Worm (Caenorhabditis elegans): ENCODE data around the gene Y94H6A.10.

The Y94H6A.10 gene

DNA sequence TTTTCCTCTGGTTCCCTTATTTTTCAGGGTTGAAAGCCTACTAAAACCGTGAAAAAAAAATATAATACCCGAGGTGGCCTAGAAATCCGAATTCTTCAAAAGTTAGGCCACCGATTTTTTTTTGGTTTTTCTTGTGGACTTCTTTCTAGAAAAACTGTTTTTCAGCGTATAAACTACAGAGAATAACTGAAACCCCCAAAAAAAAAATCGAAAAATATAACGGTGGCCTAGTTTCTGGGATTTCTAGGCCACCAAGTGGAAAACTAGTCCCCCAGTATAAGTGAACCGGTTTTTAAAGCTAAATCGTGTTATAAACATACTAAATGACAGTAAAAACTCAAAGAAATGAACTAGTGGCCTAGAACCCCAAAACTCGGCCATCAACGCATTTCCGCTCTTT lies 4.8 kb downstream of the Y94H6A.10 start:
- peak; percentile 11 for TF ChIP-seq ceh-83 (GFP tag; optimal IDR thresholded peaks at IDR 0.05)
- no peak for TF ChIP-seq drap-1 (GFP tag; optimal IDR thresholded peaks at IDR 0.05)
- TF ChIP-seq zip-8 (tag; optimal IDR thresholded peaks at IDR 0.05), result no peak
- no peak for TF ChIP-seq elt-1 (tag; optimal IDR thresholded peaks at IDR 0.05; ENCODE audit: borderline replicate concordance, insufficient read depth)
- no peak for TF ChIP-seq tbx-8 (GFP tag; optimal IDR thresholded peaks at IDR 0.05)

DNA sequence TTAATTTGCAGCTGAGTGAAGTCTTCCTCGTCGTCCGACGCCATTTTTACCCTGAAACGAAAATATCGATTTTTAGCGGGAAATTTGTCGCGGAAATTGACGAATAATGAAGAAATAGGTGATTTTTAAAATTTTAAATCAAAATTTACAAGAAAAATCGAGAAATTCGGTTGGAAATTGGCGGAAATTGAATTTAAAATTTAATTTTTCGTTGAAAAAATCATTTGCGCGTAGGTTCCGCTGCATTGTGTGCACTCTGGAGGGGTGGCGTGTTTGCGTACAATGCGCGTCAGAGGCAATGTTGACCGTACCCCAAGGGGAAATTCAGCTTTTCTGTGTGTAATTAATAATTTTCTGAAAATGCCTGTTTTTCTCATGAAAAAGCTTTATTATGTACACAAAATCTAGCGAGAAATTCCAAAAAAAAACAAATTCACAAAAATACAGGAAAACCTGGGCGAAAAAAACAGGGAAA lies 6.5 kb downstream of the Y94H6A.10 start, which contains the start of gene Y94H6A.5:
Gene Y94H6A.5, minus strand, starts transcription at position 51 of the 475 bp plus-strand sequence.
- TF ChIP-seq zip-8 (tag; optimal IDR thresholded peaks at IDR 0.05) (no peak), lin-13 (tag; optimal IDR thresholded peaks at IDR 0.05) (peak; percentile 59), pha-4 (tag; optimal IDR thresholded peaks at IDR 0.05) (peak; percentile 49), mep-1 (tag; optimal IDR thresholded peaks at IDR 0.05) (peak; percentile 1), ces-1 (GFP tag; optimal IDR thresholded peaks at IDR 0.05) (peak; percentile 45), nhr-76 (tag; optimal IDR thresholded peaks at IDR 0.05) (no peak), M03D4.4 (tag; optimal IDR thresholded peaks at IDR 0.05) (no peak), lsy-2 (tag; optimal IDR thresholded peaks at IDR 0.05) (peak; percentile 95), nhr-237 (tag; optimal IDR thresholded peaks at IDR 0.05) (peak; percentile 2)

- TF ChIP-seq nhr-76 (tag; optimal IDR thresholded peaks at IDR 0.05), result no peak
- TF ChIP-seq zip-8 (tag; optimal IDR thresholded peaks at IDR 0.05), result no peak
- no peak for TF ChIP-seq nhr-12 (tag; optimal IDR thresholded peaks at IDR 0.05)
- no peak for TF ChIP-seq ceh-39 (tag; optimal IDR thresholded peaks at IDR 0.05)
- no peak for TF ChIP-seq nhr-2 (tag; optimal IDR thresholded peaks at IDR 0.05)
- no peak for TF ChIP-seq mls-2 (tag; optimal IDR thresholded peaks at IDR 0.05)
- no peak for TF ChIP-seq lin-13 (tag; optimal IDR thresholded peaks at IDR 0.05)
- no peak for TF ChIP-seq cnd-1 (tag; optimal IDR thresholded peaks at IDR 0.05)
- no peak for TF ChIP-seq mep-1 (tag; optimal IDR thresholded peaks at IDR 0.05)
- no peak for TF ChIP-seq bed-3 (GFP tag; optimal IDR thresholded peaks at IDR 0.05)
- no peak for TF ChIP-seq ceh-83 (GFP tag; optimal IDR thresholded peaks at IDR 0.05)
- TF ChIP-seq ham-2 (GFP tag; optimal IDR thresholded peaks at IDR 0.05), result no peak
- no peak for TF ChIP-seq lsy-2 (tag; optimal IDR thresholded peaks at IDR 0.05)
Measured at ce11 chrIV:2688716-2689307, 21.7 kb downstream of the Y94H6A.10 start, which contains the start of gene egrh-3. Gene egrh-3, minus strand, starts transcription at chrIV:2688766.

DNA sequence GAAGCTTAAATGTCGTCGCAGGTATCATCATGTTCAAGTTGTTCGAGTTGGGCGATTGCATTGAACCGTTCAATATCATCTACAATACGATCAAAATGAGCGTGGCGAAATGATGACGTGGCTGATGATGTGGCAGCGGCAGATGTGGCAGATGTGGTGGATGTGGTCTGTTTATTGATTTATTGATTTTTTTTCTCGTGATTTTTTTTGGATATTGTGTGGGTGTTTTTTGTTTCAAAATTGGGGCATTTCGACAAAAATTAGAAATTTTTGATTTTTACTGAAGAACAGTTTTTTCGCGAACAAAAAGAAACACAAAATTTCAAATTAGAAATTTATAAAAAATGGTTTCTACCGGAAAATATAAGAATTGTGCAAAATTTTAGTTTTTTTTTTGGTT lies 30.2 kb downstream of the Y94H6A.10 start:
- TF ChIP-seq snpc-4 (tag; optimal IDR thresholded peaks at IDR 0.05), result no peak

ce11 chrIV:2678152-2678551 lies 32.3 kb downstream of the Y94H6A.10 start:
- TF ChIP-seq mab-5 (tag; optimal IDR thresholded peaks at IDR 0.05) (no peak), mep-1 (tag; optimal IDR thresholded peaks at IDR 0.05) (no peak), zip-8 (tag; optimal IDR thresholded peaks at IDR 0.05) (no peak), M03D4.4 (tag; optimal IDR thresholded peaks at IDR 0.05) (no peak), nhr-28 (tag; optimal IDR thresholded peaks at IDR 0.05) (no peak), sem-2 (GFP tag; optimal IDR thresholded peaks at IDR 0.05) (no peak), blmp-1 (tag; optimal IDR thresholded peaks at IDR 0.05) (no peak), snpc-4 (tag; optimal IDR thresholded peaks at IDR 0.05) (no peak), ces-1 (GFP tag; optimal IDR thresholded peaks at IDR 0.05) (no peak), hlh-1 (tag; optimal IDR thresholded peaks at IDR 0.05) (no peak), unc-39 (tag; optimal IDR thresholded peaks at IDR 0.05) (no peak), nhr-2 (tag; optimal IDR thresholded peaks at IDR 0.05) (no peak)

ce11 chrIV:2677687-2678086 lies 32.8 kb downstream of the Y94H6A.10 start:
- TF ChIP-seq mls-2 (tag; optimal IDR thresholded peaks at IDR 0.05) (no peak), M03D4.4 (tag; optimal IDR thresholded peaks at IDR 0.05) (no peak), elt-3 (tag; optimal IDR thresholded peaks at IDR 0.05) (no peak), flh-1 (GFP tag; optimal IDR thresholded peaks at IDR 0.05) (no peak), mep-1 (tag; optimal IDR thresholded peaks at IDR 0.05) (no peak), tbx-8 (GFP tag; optimal IDR thresholded peaks at IDR 0.05) (no peak), unc-120 (tag; optimal IDR thresholded peaks at IDR 0.05; ENCODE audit: poor library complexity, severe bottlenecking) (no peak), lin-32 (GFP tag; optimal IDR thresholded peaks at IDR 0.05) (no peak), lsy-2 (tag; optimal IDR thresholded peaks at IDR 0.05) (no peak), drap-1 (GFP tag; optimal IDR thresholded peaks at IDR 0.05) (no peak), lin-13 (tag; optimal IDR thresholded peaks at IDR 0.05) (no peak), mab-5 (tag; optimal IDR thresholded peaks at IDR 0.05) (no peak), ztf-11 (tag; optimal IDR thresholded peaks at IDR 0.05) (no peak)
